Worm (Caenorhabditis elegans) whole organism, L4 larva: ENCODE results near the gene cec-7.

Experiments used
- T26A8.4 ChIP-seq: fragments of 200-800 bp; sonication (Bioruptor generic); IDR thresholded peaks from 2 replicates; pipeline ENCODE4 v1.3.6; 2022; ENCODE audit warnings: missing genetic modification characterization, missing compliant biosample characterization
- aly-2 ChIP-seq: sonication (generic microtip); optimal IDR thresholded peaks from 2 replicates; lab custom pipeline; 2018; ENCODE audit warnings: missing biosample characterization, missing genetic modification characterization
- dmd-6 ChIP-seq: fragments of 200-800 bp; sonication (Bioruptor generic); IDR thresholded peaks from 2 replicates; pipeline ENCODE4 v1.3.6; 2022; ENCODE audit warnings: missing genetic modification reagents, missing genetic modification characterization, missing compliant biosample characterization
- lin-15B ChIP-seq: fragments of 150-350 bp; sonication (generic microtip); optimal IDR thresholded peaks from 3 replicates; lab custom pipeline; 2014; ENCODE audit warnings: missing biosample characterization, missing genetic modification characterization
- lin-39 ChIP-seq: fragments of 150-350 bp; optimal IDR thresholded peaks from 2 replicates; lab custom pipeline; 2014; ENCODE audit warnings: missing biosample characterization, missing genetic modification reagents, missing genetic modification characterization
- mes-2 ChIP-seq: sonication (generic microtip); optimal IDR thresholded peaks from 2 replicates; lab custom pipeline; 2016; ENCODE audit warnings: missing genotype, mild to moderate bottlenecking, missing genetic modification characterization, missing compliant biosample characterization; ENCODE audit not compliant: poor library complexity, severe bottlenecking
- nhr-11 ChIP-seq: fragments of 150-350 bp; optimal IDR thresholded peaks from 2 replicates; lab custom pipeline; 2014; ENCODE audit warnings: missing biosample characterization, missing genetic modification characterization
- nhr-41 ChIP-seq: fragments of 200-800 bp; sonication (Bioruptor generic); IDR thresholded peaks from 2 replicates; pipeline ENCODE4 v1.3.6; 2022; ENCODE audit warnings: missing genetic modification reagents, missing genetic modification characterization, missing compliant biosample characterization
- nhr-77 ChIP-seq: fragments of 150-350 bp; optimal IDR thresholded peaks from 2 replicates; lab custom pipeline; 2014; ENCODE audit warnings: missing biosample characterization, missing genetic modification characterization
- unc-130 ChIP-seq: sonication (generic microtip); optimal IDR thresholded peaks from 2 replicates; lab custom pipeline; 2016; ENCODE audit warnings: missing genetic modification reagents, missing genetic modification characterization, missing compliant biosample characterization

- TF ChIP-seq mes-2 (tag; lab: Kevin White, UChicago), result no peak
- no peak for TF ChIP-seq unc-130 (GFP tag; lab: Kevin White, UChicago)
- no peak for TF ChIP-seq lin-39 (tag; lab: Kevin White, UChicago)
- no peak for TF ChIP-seq nhr-77 (tag; lab: Kevin White, UChicago)
- no peak for TF ChIP-seq nhr-11
- TF ChIP-seq T26A8.4 (GFP tag; lab: Robert Waterston, UW), result no peak
- TF ChIP-seq nhr-41 (GFP tag; lab: Robert Waterston, UW), result no peak
- no peak for TF ChIP-seq dmd-6 (GFP tag; lab: Robert Waterston, UW)
- TF ChIP-seq aly-2 (tag; lab: Kevin White, UChicago), result no peak
- no peak for TF ChIP-seq lin-15B (tag; lab: Kevin White, UChicago)
Measured at ce11 chrIII:12904052-12904451, 26.7 kb upstream of the cec-7 start.
